Fruit fly (Drosophila melanogaster) whole organism, pupa: Measurements from ENCODE around the gene Kr-h2.

Experiments
- CG12605 ChIP-seq: fragments of 200-800 bp; sonication (Bioruptor generic); IDR thresholded peaks from 2 replicates; pipeline ENCODE4 v1.3.6; 2022; ENCODE audit warnings: missing biosample characterization, missing genetic modification characterization
- CG13204 ChIP-seq: fragments of 200-800 bp; sonication (Bioruptor generic); optimal IDR thresholded peaks from 2 replicates; lab custom pipeline; 2018; ENCODE audit warnings: missing biosample characterization, mild to moderate bottlenecking, missing genetic modification characterization, moderate library complexity
- CG14655 ChIP-seq: fragments of 200-800 bp; sonication (Bioruptor generic); optimal IDR thresholded peaks from 3 replicates; lab custom pipeline; 2017; ENCODE audit warnings: mild to moderate bottlenecking, missing biosample characterization, missing genetic modification reagents, missing genetic modification characterization
- CG15710 ChIP-seq: fragments of 200-800 bp; sonication (Bioruptor generic); optimal IDR thresholded peaks from 2 replicates; lab custom pipeline; 2018; ENCODE audit warnings: missing biosample characterization, mild to moderate bottlenecking, missing genetic modification characterization, moderate library complexity
- CG17806 ChIP-seq: fragments of 200-800 bp; sonication (Bioruptor generic); optimal IDR thresholded peaks from 2 replicates; lab custom pipeline; 2018; ENCODE audit warnings: missing biosample characterization, mild to moderate bottlenecking, missing genetic modification characterization, moderate library complexity
- CG32121 ChIP-seq: fragments of 200-800 bp; sonication (Bioruptor generic); IDR thresholded peaks from 2 replicates; pipeline ENCODE4 v1.3.6; 2022; ENCODE audit warnings: missing biosample characterization, missing genetic modification characterization
- CG34367 ChIP-seq: fragments of 200-800 bp; sonication (Bioruptor generic); optimal IDR thresholded peaks from 2 replicates; lab custom pipeline; 2018; ENCODE audit warnings: missing biosample characterization, mild to moderate bottlenecking, missing genetic modification characterization
- CG4496 ChIP-seq: fragments of 200-800 bp; sonication (Bioruptor generic); IDR thresholded peaks from 3 replicates; pipeline ENCODE4 v1.3.6; 2022; ENCODE audit warnings: missing biosample characterization, missing genetic modification characterization
- CG8159 ChIP-seq: fragments of 200-800 bp; sonication (Bioruptor generic); optimal IDR thresholded peaks from 3 replicates; lab custom pipeline; 2018; ENCODE audit warnings: missing biosample characterization, mild to moderate bottlenecking, missing genetic modification characterization, moderate library complexity
- CG8301 ChIP-seq: fragments of 200-800 bp; sonication (Bioruptor generic); optimal IDR thresholded peaks from 2 replicates; lab custom pipeline; 2018; ENCODE audit warnings: missing biosample characterization, mild to moderate bottlenecking, missing genetic modification characterization
- CG9948 ChIP-seq: fragments of 200-800 bp; sonication (Bioruptor generic); optimal IDR thresholded peaks from 2 replicates; lab custom pipeline; 2018; ENCODE audit warnings: missing biosample characterization, mild to moderate bottlenecking, missing genetic modification characterization, moderate library complexity
- D1 ChIP-seq: fragments of 200-800 bp; sonication (Bioruptor generic); optimal IDR thresholded peaks from 2 replicates; lab custom pipeline; 2018; ENCODE audit warnings: missing biosample characterization, mild to moderate bottlenecking, missing genetic modification characterization, moderate library complexity
- EcR ChIP-seq: fragments of 200-800 bp; sonication (Bioruptor generic); optimal IDR thresholded peaks from 3 replicates; lab custom pipeline; 2019; ENCODE audit warnings: missing biosample characterization, missing genetic modification characterization, mild to moderate bottlenecking, moderate library complexity, missing genetic modification reagents
- Ets98B ChIP-seq: fragments of 200-800 bp; sonication (Bioruptor generic); IDR thresholded peaks from 2 replicates; pipeline ENCODE4 v1.3.6; 2022; ENCODE audit warnings: missing biosample characterization, missing genetic modification characterization
- Pif1A ChIP-seq: fragments of 200-800 bp; sonication (Bioruptor generic); optimal IDR thresholded peaks from 3 replicates; lab custom pipeline; 2016; ENCODE audit warnings: missing biosample characterization, missing genetic modification characterization
- Pif1B ChIP-seq: fragments of 200-800 bp; sonication (Bioruptor generic); optimal IDR thresholded peaks from 3 replicates; lab custom pipeline; 2016; ENCODE audit warnings: missing biosample characterization, missing genetic modification characterization
- Snoo ChIP-seq: fragments of 200-800 bp; sonication (Bioruptor generic); optimal IDR thresholded peaks from 3 replicates; lab custom pipeline; 2017; ENCODE audit warnings: missing biosample characterization, mild to moderate bottlenecking, missing genetic modification characterization, inconsistent platforms
- fd96Ca ChIP-seq: fragments of 200-800 bp; sonication (Bioruptor generic); IDR thresholded peaks from 3 replicates; pipeline ENCODE4 v1.3.6; 2022; ENCODE audit warnings: missing biosample characterization, missing genetic modification characterization
- gl ChIP-seq: fragments of 200-800 bp; sonication (Bioruptor generic); optimal IDR thresholded peaks from 2 replicates; lab custom pipeline; 2018; ENCODE audit warnings: missing biosample characterization, mild to moderate bottlenecking, missing genetic modification characterization
- rn ChIP-seq: fragments of 200-800 bp; sonication (Bioruptor generic); IDR thresholded peaks from 2 replicates; pipeline ENCODE4 v1.3.6; 2022; ENCODE audit warnings: missing biosample characterization, missing genetic modification characterization

The Kr-h2 gene

DNA sequence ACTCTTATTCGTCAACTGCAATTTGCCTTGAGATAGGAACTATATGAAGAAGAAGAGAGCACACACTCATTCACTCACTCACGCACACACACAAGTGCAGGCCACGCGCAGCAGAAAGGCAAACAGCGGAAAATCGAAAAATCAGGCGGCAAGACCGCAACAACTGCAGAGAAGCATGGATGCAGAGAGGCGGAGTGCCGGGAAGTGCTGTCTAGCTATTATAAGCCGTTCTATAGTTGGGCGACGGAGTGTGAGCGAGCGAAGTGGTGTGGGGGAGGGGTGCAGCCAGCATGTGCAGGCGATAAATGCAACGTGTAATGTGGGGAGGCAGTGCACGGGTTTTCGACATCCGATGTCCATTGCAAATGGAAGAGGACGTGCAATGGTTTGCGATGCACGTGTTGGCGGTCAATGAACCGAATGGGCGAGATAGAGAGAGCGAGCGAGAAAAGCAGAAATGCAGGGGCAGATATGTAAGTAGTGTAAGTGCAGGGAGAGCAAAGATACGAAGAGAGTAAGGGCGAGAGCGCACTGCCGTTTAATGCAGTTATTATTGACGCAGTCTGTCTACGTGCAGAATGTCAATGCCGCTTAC is 8.1 kb downstream of the Kr-h2 start:
- TF ChIP-seq gl (tag; lab: Kevin White, UChicago) = peak; percentile 1
- TF ChIP-seq CG14655 (GFP tag; lab: Kevin White, UChicago) = no peak
- TF ChIP-seq fd96Ca (GFP tag; lab: Robert Waterston, UW) = peak; percentile 29; the same call in 1 of the 3 replicates
- peak; percentile 100 for TF ChIP-seq EcR (GFP tag; lab: Kevin White, UChicago)
- peak; percentile 72 for TF ChIP-seq CG13204 (GFP tag; lab: Kevin White, UChicago)
- TF ChIP-seq Snoo (tag; lab: Kevin White, UChicago) = peak; percentile 56
- TF ChIP-seq CG8301 (tag; lab: Kevin White, UChicago) = peak; percentile 5
- TF ChIP-seq CG4496 = peak; percentile 57
- TF ChIP-seq Ets98B (GFP tag; lab: Robert Waterston, UW) = peak; percentile 47; the same call in 1 of the 2 replicates
- TF ChIP-seq CG34367 (tag; lab: Kevin White, UChicago) = no peak
- TF ChIP-seq Pif1A = no peak
- TF ChIP-seq CG32121 (GFP tag; lab: Robert Waterston, UW) = peak; percentile 75

DNA sequence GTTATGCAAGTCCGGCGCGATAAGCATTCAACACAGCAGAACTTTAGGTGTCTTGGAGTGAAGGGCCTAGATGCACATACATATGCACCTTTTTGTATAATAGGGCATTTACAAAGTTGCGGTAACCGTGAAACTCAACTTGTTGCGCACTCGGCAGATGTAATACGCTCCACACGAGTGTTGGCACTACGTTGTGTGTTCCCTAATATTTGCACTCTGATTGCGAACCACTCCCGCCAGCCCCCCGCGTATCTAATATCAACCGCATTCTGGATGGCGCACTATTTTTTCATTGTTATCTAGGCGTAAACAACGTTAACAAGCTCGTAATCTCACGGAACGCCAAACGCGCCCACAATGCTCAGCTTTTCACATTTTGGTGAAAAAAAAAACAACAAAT is 9.5 kb downstream of the Kr-h2 start:
- TF ChIP-seq CG34367 (tag; lab: Kevin White, UChicago) (no peak), fd96Ca (GFP tag; lab: Robert Waterston, UW) (0 out of 3 replicates have a peak, but pooled peaks have one; percentile 23), Ets98B (GFP tag; lab: Robert Waterston, UW) (no peak), CG4496 (0 out of 3 replicates have a peak, but pooled peaks have one; percentile 38)

DNA sequence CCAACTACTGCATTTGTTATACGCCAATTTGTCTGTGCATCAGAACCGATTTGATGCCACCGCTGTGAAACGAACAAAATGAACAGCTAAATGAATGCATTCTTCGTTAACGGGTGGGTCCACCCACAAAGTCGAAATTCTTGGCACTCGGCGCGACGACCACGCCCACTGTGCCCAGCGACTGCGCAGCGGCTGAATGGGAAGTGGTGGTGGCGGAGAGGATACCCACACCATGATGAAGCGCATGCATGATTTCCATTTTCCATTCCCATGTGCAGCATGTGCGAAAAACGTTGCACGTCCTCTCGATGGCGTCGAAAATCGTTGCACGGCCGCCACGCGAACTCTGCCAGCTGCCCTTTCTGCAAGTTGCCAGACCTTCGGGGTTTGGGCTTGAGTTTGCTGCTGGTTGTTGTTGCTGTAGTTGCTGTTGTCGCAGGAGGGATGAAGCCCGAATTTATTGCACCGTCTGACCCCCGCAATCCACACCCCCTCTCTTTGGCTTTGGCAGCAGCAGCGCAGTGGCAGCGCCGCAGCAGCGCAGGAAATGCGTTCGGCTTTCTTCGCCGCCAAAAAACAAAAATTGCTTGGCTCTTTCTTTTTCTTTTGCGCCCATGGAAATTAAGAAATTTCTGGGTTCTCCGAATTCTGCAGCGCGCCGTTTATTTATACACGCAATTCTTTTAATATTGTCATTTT is 10.5 kb downstream of the Kr-h2 start:
- TF ChIP-seq CG4496 (peak; percentile 42; the same call in 1 of the 3 replicates), Snoo (tag; lab: Kevin White, UChicago) (peak; percentile 30), EcR (GFP tag; lab: Kevin White, UChicago) (peak; percentile 60), CG32121 (GFP tag; lab: Robert Waterston, UW) (no peak)

DNA sequence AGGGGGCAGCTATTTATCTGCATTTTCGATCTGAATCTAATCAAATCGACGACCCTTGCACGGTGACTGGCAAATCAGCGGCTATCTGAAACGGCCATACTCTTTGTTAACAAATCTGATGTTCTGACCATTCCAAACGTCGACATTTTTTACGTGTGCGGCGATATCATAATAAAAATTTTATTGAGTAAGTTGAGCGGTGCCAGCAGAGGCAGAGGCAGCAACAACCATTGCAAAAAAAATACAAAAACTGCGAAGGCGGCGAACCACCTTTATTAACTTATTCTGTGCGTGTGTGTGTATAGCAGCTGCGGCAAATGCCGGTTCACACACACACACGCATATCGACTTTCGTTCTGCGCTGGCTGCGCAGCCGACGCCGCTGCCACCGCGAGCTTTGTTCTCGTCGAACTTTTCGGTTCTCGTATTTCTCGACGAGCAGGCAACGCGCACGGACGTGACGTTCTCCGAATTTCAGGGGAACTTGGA is 11.4 kb downstream of the Kr-h2 start, which contains the start of gene Kr-h1:
Kr-h1 (plus strand) TSS at position 447 of the 489 bp plus-strand sequence.
- no peak for TF ChIP-seq Ets98B (GFP tag; lab: Robert Waterston, UW)
- no peak for TF ChIP-seq D1
- TF ChIP-seq EcR (GFP tag; lab: Kevin White, UChicago) = no peak
- TF ChIP-seq CG8301 (tag; lab: Kevin White, UChicago) = no peak
- TF ChIP-seq Snoo (tag; lab: Kevin White, UChicago) = no peak

DNA sequence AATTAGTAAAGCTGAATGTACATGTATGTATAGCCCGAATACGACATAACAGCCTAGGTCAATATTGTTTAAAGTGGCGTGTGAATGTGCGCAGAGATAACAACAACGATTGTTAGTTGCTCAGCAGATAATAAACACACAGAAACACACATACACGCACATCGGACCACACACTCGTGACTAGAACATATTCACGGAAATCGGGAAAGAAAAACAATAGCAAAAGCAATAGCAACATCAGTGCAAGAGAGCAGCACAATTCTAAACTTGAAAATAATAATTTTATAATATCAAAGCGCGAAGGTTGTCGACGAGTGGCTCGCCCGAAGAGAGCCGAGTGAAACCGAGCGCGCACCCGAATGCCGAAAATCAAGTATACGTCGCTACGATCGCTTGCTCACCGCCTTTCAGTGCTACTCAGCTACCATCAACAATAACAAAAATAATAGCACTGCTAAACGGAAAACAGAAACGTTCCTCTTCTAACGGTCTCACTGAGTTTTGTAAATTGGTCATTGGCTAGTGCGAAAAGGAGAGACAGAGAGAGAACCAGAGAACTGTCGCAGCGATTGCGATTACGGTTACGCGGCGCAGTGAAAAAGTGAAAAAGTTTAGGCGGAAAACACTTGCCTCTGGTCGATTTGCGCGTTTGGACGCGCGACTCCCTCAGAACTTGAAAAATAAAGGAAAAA is 12.3 kb downstream of the Kr-h2 start:
- TF ChIP-seq CG32121 (GFP tag; lab: Robert Waterston, UW) (no peak), Snoo (tag; lab: Kevin White, UChicago) (no peak), Ets98B (GFP tag; lab: Robert Waterston, UW) (no peak; the same call in 1 of the 2 replicates), D1 (no peak), rn (GFP tag; lab: Robert Waterston, UW) (no peak), EcR (GFP tag; lab: Kevin White, UChicago) (no peak)

DNA sequence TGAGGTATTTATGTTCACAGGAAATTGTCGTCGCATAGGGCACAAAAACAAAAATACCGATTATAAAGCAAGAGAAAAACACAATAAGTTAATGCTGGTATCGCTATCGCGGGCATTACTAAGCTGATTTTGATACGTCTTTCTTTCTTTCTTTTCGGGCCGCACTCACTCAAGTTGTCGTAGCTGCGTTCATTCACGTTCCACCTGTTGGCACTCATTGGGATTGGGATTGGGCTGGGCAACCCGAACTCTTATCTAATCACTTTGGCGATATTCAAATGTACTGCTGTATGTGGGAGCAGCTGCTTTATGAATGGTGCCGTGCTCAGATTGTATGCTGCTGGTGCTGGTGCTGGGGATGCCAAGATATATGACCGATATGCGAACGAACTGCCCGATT is 13.9 kb downstream of the Kr-h2 start:
- no peak for TF ChIP-seq Ets98B (GFP tag; lab: Robert Waterston, UW)
- no peak for TF ChIP-seq fd96Ca (GFP tag; lab: Robert Waterston, UW)
- no peak for TF ChIP-seq CG8159 (tag; lab: Kevin White, UChicago)
- no peak for TF ChIP-seq EcR (GFP tag; lab: Kevin White, UChicago)
- no peak for TF ChIP-seq gl (tag; lab: Kevin White, UChicago)
- TF ChIP-seq CG9948 (tag; lab: Kevin White, UChicago) = no peak

DNA sequence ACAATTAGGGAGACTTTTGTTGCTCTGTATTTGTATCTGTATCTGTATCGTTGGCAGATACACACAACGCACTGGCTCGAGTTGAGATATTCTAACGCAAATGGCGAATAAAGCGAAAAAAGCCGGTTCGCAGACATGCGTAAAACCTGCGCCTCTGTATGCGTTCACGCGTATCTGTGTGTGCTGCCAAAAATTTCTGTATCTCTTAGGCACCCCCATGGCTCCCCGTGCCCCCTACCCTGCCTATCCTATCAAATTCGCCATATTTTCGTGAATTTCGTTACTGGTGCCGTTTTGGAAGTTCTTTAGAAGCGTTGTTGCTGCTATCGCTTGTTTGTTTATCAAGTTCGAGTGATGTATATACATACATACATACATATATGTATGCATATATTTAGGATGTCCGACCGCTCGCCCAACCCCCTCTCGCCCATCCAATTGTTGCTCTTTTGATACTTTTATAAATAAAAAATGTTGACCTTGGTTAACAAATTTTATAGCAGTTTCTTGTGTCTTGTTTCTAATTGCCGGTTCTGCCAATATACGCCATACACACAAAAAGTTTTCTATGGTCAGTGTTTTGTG is 15.0 kb downstream of the Kr-h2 start:
- TF ChIP-seq CG12605 (GFP tag; lab: Robert Waterston, UW) (no peak), CG8301 (tag; lab: Kevin White, UChicago) (no peak), CG15710 (no peak), CG32121 (GFP tag; lab: Robert Waterston, UW) (no peak), CG14655 (GFP tag; lab: Kevin White, UChicago) (no peak), CG34367 (tag; lab: Kevin White, UChicago) (no peak), gl (tag; lab: Kevin White, UChicago) (no peak), CG9948 (tag; lab: Kevin White, UChicago) (no peak), EcR (GFP tag; lab: Kevin White, UChicago) (no peak), Pif1A (no peak), rn (GFP tag; lab: Robert Waterston, UW) (no peak), CG13204 (GFP tag; lab: Kevin White, UChicago) (no peak), Snoo (tag; lab: Kevin White, UChicago) (no peak), D1 (no peak), CG17806 (tag; lab: Kevin White, UChicago) (no peak), CG4496 (no peak), Pif1B (no peak)
